Fruit fly (Drosophila melanogaster): Measurements from ENCODE around the gene Gcn2.
A peak's percentile ranks its signal among the peaks of the same experiment; 100 is the strongest.

Gcn2 gene

DNA sequence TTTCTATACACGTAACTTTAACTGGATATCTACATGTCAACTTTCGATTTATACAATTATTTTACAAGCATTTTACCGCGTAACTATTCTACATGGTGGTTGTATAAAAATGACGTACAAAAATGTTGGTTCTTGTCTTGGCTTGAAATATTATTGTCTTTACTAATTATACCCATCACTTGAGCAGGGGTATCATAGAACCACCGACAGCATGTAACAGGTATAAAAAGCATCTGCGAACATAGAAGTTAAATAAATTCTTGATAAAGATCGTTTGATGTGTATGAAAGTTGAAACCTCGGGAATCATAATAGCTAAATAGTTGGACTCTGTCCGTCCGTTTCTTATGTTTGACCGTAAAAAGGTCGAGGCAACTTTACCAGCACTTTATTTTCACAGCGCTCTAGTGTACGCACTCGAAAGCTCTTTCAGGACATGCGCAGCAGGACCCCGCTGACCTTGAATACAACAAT is 14.2 kb upstream of the Gcn2 start (continued):
- TF ChIP-seq sqz (GFP tag; optimal IDR thresholded peaks at IDR 0.05): no peak
- TF ChIP-seq CG17802 (tag; optimal IDR thresholded peaks at IDR 0.05): peak; percentile 2
- TF ChIP-seq ro (GFP tag; IDR thresholded peaks at IDR 0.05): no peak
- peak; percentile 1 for TF ChIP-seq Atf-2 (GFP tag; optimal IDR thresholded peaks at IDR 0.05)
- no peak for TF ChIP-seq twi (tag; optimal IDR thresholded peaks at IDR 0.05)
- peak; percentile 34 for TF ChIP-seq Antp (GFP tag; optimal IDR thresholded peaks at IDR 0.05)
- TF ChIP-seq grn (GFP tag; optimal IDR thresholded peaks at IDR 0.05): no peak
- TF ChIP-seq grau (tag; optimal IDR thresholded peaks at IDR 0.05): peak; percentile 69
- TF ChIP-seq sisA (GFP tag; IDR thresholded peaks at IDR 0.05): peak; percentile 15; the same call in 1 of the 2 replicates
- TF ChIP-seq Adf1 (GFP tag; IDR thresholded peaks at IDR 0.05): no peak
- TF ChIP-seq CG7839 (tag; optimal IDR thresholded peaks at IDR 0.05): peak; percentile 52
- TF ChIP-seq Lpt (GFP tag; optimal IDR thresholded peaks at IDR 0.05): no peak
- TF ChIP-seq odd (GFP tag; optimal IDR thresholded peaks at IDR 0.05): peak; percentile 4
- peak in 1 of 2 experiments; percentile 15 for TF ChIP-seq chif (GFP tag; optimal IDR thresholded peaks at IDR 0.05)
- TF ChIP-seq CG2116 (GFP tag; optimal IDR thresholded peaks at IDR 0.05): no peak
- TF ChIP-seq Myb (GFP tag; optimal IDR thresholded peaks at IDR 0.05): peak; percentile 52
- no peak for TF ChIP-seq CG2129 (GFP tag; IDR thresholded peaks at IDR 0.05; ENCODE audit: partially characterized antibody)
- no peak for TF ChIP-seq gcm2 (GFP tag; optimal IDR thresholded peaks at IDR 0.05)
- TF ChIP-seq CG15479 (GFP tag; optimal IDR thresholded peaks at IDR 0.05): no peak
- peak; percentile 33 for TF ChIP-seq NC2β (GFP tag; optimal IDR thresholded peaks at IDR 0.05)
- peak; percentile 49 for TF ChIP-seq eyg (GFP tag; optimal IDR thresholded peaks at IDR 0.05)
- no peak for TF ChIP-seq peb (GFP tag; IDR thresholded peaks at IDR 0.05)
- peak; percentile 28 for TF ChIP-seq Chrac-16 (GFP tag; optimal IDR thresholded peaks at IDR 0.05)
- TF ChIP-seq CG33557 (GFP tag; optimal IDR thresholded peaks at IDR 0.05): no peak
- peak; percentile 23 for TF ChIP-seq Oli (tag; optimal IDR thresholded peaks at IDR 0.05)
- no peak for TF ChIP-seq Doc3 (GFP tag; IDR thresholded peaks at IDR 0.05; ENCODE audit: partially characterized antibody)
- TF ChIP-seq CG16815 (GFP tag; optimal IDR thresholded peaks at IDR 0.05): peak; percentile 19
- peak; percentile 17; the same call in 1 of the 2 replicates for TF ChIP-seq CG13287 (GFP tag; IDR thresholded peaks at IDR 0.05; ENCODE audit: partially characterized antibody)
- peak; percentile 58; the same call in 2 of the 3 replicates for TF ChIP-seq Dbx (GFP tag; IDR thresholded peaks at IDR 0.05)
- no peak for TF ChIP-seq CG6791 (GFP tag; IDR thresholded peaks at IDR 0.05; ENCODE audit: partially characterized antibody)
- peak; percentile 59 for TF ChIP-seq CG7556 (GFP tag; optimal IDR thresholded peaks at IDR 0.05)
- no peak for TF ChIP-seq usp (GFP tag; optimal IDR thresholded peaks at IDR 0.05)
- TF ChIP-seq CG10462 (GFP tag; optimal IDR thresholded peaks at IDR 0.05): no peak
- no peak for TF ChIP-seq Hey (tag; optimal IDR thresholded peaks at IDR 0.05)
- no peak for TF ChIP-seq ERR (GFP tag; optimal IDR thresholded peaks at IDR 0.05)
- TF ChIP-seq CHES-1-like (GFP tag; optimal IDR thresholded peaks at IDR 0.05): peak; percentile 60
- peak; percentile 4 for TF ChIP-seq slou (GFP tag; optimal IDR thresholded peaks at IDR 0.05)
- TF ChIP-seq CG9437 (GFP tag; optimal IDR thresholded peaks at IDR 0.05): peak; percentile 17
- 0 out of 2 replicates have a peak, but pooled peaks have one; percentile 22 for TF ChIP-seq esg (GFP tag; conservative IDR thresholded peaks at IDR 0.05)
- peak; percentile 55; the same call in 1 of the 2 replicates for TF ChIP-seq stc (GFP tag; IDR thresholded peaks at IDR 0.05)
- TF ChIP-seq Ssrp (tag; optimal IDR thresholded peaks at IDR 0.05): peak; percentile 19
- TF ChIP-seq rib (GFP tag; IDR thresholded peaks at IDR 0.05): 0 out of 2 replicates have a peak, but pooled peaks have one; percentile 25
- no peak for TF ChIP-seq sens-2 (GFP tag; IDR thresholded peaks at IDR 0.05)
- TF ChIP-seq Xbp1 (GFP tag; optimal IDR thresholded peaks at IDR 0.05): peak; percentile 50
- peak; percentile 69 for TF ChIP-seq knrl (GFP tag; IDR thresholded peaks at IDR 0.05; ENCODE audit: partially characterized antibody)
- peak; percentile 50; the same call in 1 of the 2 replicates for TF ChIP-seq wdn (GFP tag; IDR thresholded peaks at IDR 0.05)
- TF ChIP-seq ewg (GFP tag; optimal IDR thresholded peaks at IDR 0.05): peak; percentile 93
- TF ChIP-seq hb (GFP tag; IDR thresholded peaks at IDR 0.05; ENCODE audit: partially characterized antibody): peak; percentile 57; the same call in 1 of the 3 replicates
- peak; percentile 84 for TF ChIP-seq CTCF (GFP tag; optimal IDR thresholded peaks at IDR 0.05)
- no peak for TF ChIP-seq Usf (GFP tag; optimal IDR thresholded peaks at IDR 0.05)
- no peak for TF ChIP-seq Mes4 (GFP tag; optimal IDR thresholded peaks at IDR 0.05)

All from whole organism, embryonic.